Worm (Caenorhabditis elegans) whole organism, early embryonic: ENCODE measurements around the gene acs-11.

ENCODE experiments used
- B0310.2 ChIP-seq: sonication (generic microtip); optimal IDR thresholded peaks from 2 replicates; lab custom pipeline; 2016; ENCODE audit warnings: mild to moderate bottlenecking, missing genetic modification characterization, missing compliant biosample characterization
- F13C5.2 ChIP-seq: sonication (generic microtip); optimal IDR thresholded peaks from 2 replicates; lab custom pipeline; 2017; ENCODE audit warnings: mild to moderate bottlenecking, missing genetic modification characterization, inconsistent platforms, missing compliant biosample characterization
- aly-1 ChIP-seq: sonication (generic microtip); optimal IDR thresholded peaks from 2 replicates; lab custom pipeline; 2016; ENCODE audit warnings: missing genetic modification characterization, missing compliant biosample characterization
- ama-1 ChIP-seq: fragments of 150-350 bp; optimal IDR thresholded peaks from 2 replicates; lab custom pipeline; 2014
- ceh-13 ChIP-seq: fragments of 200-800 bp; sonication (Bioruptor generic); optimal IDR thresholded peaks from 2 replicates; lab custom pipeline; 2018; ENCODE audit warnings: mild to moderate bottlenecking, missing genetic modification characterization, missing compliant biosample characterization
- ceh-36 ChIP-seq: sonication (generic microtip); optimal IDR thresholded peaks from 2 replicates; lab custom pipeline; 2016; ENCODE audit warnings: missing genetic modification characterization, inconsistent platforms, missing compliant biosample characterization
- ets-7 ChIP-seq: sonication (generic microtip); optimal IDR thresholded peaks from 2 replicates; lab custom pipeline; 2016; ENCODE audit warnings: missing genotype, missing genetic modification characterization, missing compliant biosample characterization
- flt-1 ChIP-seq: fragments of 200-800 bp; sonication (Bioruptor generic); IDR thresholded peaks from 2 replicates; pipeline ENCODE4 v1.3.6; 2022; ENCODE audit warnings: missing genetic modification characterization, missing compliant biosample characterization
- hmbx-1 ChIP-seq: sonication (generic microtip); optimal IDR thresholded peaks from 2 replicates; lab custom pipeline; 2016; ENCODE audit warnings: mild to moderate bottlenecking, missing genetic modification characterization, missing compliant biosample characterization
- hmg-4 ChIP-seq: fragments of 200-800 bp; sonication (Bioruptor generic); optimal IDR thresholded peaks from 2 replicates; lab custom pipeline; 2018; ENCODE audit warnings: mild to moderate bottlenecking, missing genetic modification characterization, missing compliant biosample characterization
- hnd-1 ChIP-seq: sonication (generic microtip); optimal IDR thresholded peaks from 2 replicates; lab custom pipeline; 2016; ENCODE audit warnings: missing genetic modification characterization, missing compliant biosample characterization
- pes-1 ChIP-seq: fragments of 200-800 bp; sonication (Bioruptor generic); IDR thresholded peaks from 2 replicates; pipeline ENCODE4 v1.3.6; 2022; ENCODE audit warnings: missing genetic modification reagents, missing genetic modification characterization, missing compliant biosample characterization
- scrt-1 ChIP-seq: fragments of 200-800 bp; sonication (Bioruptor generic); IDR thresholded peaks from 2 replicates; pipeline ENCODE4 v1.3.6; 2022; ENCODE audit warnings: missing genetic modification characterization, missing compliant biosample characterization
- sea-1 ChIP-seq: fragments of 200-800 bp; sonication (Bioruptor generic); conservative IDR thresholded peaks from 2 replicates; pipeline ENCODE4 v1.3.6; 2022; ENCODE audit warnings: missing genetic modification characterization, missing compliant biosample characterization
- tbx-11 ChIP-seq: fragments of 200-800 bp; sonication (Bioruptor generic); IDR thresholded peaks from 2 replicates; pipeline ENCODE4 v1.3.6; 2022; ENCODE audit warnings: missing genetic modification characterization, missing compliant biosample characterization
- tbx-37 ChIP-seq: fragments of 200-800 bp; sonication (Bioruptor generic); conservative IDR thresholded peaks from 2 replicates; pipeline ENCODE4 v1.3.6; 2022; ENCODE audit warnings: missing genetic modification reagents, missing genetic modification characterization, missing compliant biosample characterization
- tra-4 ChIP-seq: sonication (generic microtip); optimal IDR thresholded peaks from 2 replicates; lab custom pipeline; 2017; ENCODE audit warnings: missing genetic modification characterization, missing compliant biosample characterization

Gene acs-11

DNA sequence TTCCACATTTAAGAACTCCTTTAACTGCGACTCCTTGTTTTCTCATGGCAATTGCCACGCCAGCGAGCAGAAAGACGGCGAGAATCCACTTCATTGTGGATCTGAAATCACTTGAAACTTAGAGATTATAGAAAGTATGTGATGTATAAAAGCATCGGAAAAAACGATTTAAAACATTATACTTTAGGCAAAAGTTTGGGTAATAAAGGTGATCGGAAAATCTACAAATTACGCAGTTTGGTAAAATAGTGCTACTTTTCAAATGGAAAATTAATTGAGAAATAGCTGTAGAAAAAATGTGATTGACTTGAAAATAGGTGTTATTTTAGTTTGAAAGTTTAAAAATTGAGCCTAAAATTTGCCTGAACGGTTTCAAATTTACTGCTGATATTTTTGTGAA is 14.2 kb upstream of the acs-11 start, which contains the start of gene ttr-41:
Gene ttr-41, minus strand, starts transcription at position 101 of the 400 bp plus-strand sequence.
- TF ChIP-seq hmbx-1 (tag; lab: Kevin White, UChicago) (no peak), tbx-37 (GFP tag; lab: Robert Waterston, UW) (no peak)

DNA sequence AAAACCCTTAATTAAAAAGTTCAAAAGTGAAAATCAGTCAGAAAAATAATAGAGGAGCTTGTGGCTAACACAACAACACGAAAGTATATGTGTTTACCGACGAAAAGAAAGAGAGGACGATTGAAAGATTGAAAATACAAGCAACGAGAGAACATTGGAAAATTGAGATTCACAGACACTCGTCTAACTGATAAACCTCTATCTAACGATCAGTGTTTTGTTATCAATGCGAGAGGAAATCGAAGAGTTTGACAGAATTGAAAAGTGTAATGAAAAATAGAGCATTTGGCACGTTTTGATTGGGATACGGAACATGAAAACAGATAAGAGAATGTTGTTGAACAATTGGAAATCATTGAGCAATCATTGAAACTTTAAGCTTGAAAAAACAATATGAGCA is 13.2 kb upstream of the acs-11 start:
- TF ChIP-seq tbx-37 (GFP tag; lab: Robert Waterston, UW) (no peak), F13C5.2 (tag; lab: Kevin White, UChicago) (no peak), pes-1 (GFP tag; lab: Robert Waterston, UW) (no peak), B0310.2 (no peak), hmbx-1 (tag; lab: Kevin White, UChicago) (no peak), flt-1 (GFP tag; lab: Robert Waterston, UW) (no peak), ama-1 (lab: Kevin White, UChicago) (no peak), aly-1 (tag; lab: Kevin White, UChicago) (no peak), ceh-36 (no peak), sea-1 (GFP tag; lab: Robert Waterston, UW) (no peak), hnd-1 (tag; lab: Kevin White, UChicago) (no peak), tra-4 (no peak), scrt-1 (GFP tag; lab: Robert Waterston, UW) (no peak), ets-7 (tag; lab: Kevin White, UChicago) (no peak), ceh-13 (no peak), tbx-11 (GFP tag; lab: Robert Waterston, UW) (no peak), hmg-4 (no peak)

DNA sequence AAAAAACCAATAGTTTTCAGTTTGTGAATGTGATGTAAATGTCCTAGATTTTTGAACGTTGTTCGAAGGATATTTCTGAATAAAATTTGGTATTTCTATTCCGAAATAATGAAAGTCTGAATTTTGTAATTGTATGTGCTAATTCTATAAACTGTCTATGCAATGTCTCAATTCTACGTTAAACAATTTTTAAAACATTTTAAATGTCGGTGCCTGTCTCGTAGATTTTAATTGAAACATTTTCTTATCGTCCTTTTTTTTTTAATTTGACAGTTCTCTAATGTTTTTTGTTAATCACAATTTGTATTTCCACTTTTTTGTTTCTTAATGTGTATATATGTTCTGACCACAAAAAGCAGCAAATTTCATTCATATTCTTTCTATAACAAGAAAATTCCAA is 12.2 kb upstream of the acs-11 start, which contains the start of gene F41C3.7:
Gene F41C3.7, plus strand, starts transcription at position 301 of the 400 bp plus-strand sequence.
- TF ChIP-seq ceh-36 (no peak), hmg-4 (no peak), hnd-1 (tag; lab: Kevin White, UChicago) (no peak), ceh-13 (no peak), ama-1 (lab: Kevin White, UChicago) (no peak), scrt-1 (GFP tag; lab: Robert Waterston, UW) (no peak), pes-1 (GFP tag; lab: Robert Waterston, UW) (no peak), ets-7 (tag; lab: Kevin White, UChicago) (no peak), tra-4 (no peak), B0310.2 (no peak), aly-1 (tag; lab: Kevin White, UChicago) (no peak), F13C5.2 (tag; lab: Kevin White, UChicago) (no peak), tbx-37 (GFP tag; lab: Robert Waterston, UW) (no peak), flt-1 (GFP tag; lab: Robert Waterston, UW) (no peak), tbx-11 (GFP tag; lab: Robert Waterston, UW) (no peak), hmbx-1 (tag; lab: Kevin White, UChicago) (no peak), sea-1 (GFP tag; lab: Robert Waterston, UW) (no peak)

DNA sequence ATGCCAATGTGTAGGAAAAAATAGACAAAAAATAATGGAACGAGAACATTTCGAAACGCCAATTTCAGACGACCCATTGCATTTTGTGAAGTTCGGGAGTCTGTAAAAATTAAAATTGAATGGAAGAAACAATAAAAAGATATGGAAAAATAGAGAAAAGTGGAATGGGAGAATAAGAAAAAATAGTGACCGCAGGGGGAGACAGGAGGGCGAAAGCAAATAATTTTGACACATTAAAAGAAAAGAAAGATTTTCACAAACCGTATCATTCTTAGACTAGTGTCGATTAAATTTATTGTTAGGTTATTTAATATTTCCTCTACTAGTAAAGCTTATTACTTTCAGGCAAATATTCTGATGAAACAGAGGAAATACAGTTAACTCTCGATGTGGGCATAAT is 8.1 kb upstream of the acs-11 start, which contains the start of gene F41C3.11:
Gene F41C3.11, minus strand, starts transcription at position 101 of the 400 bp plus-strand sequence.
- no peak for TF ChIP-seq flt-1 (GFP tag; lab: Robert Waterston, UW)
- no peak for TF ChIP-seq hmg-4
- no peak for TF ChIP-seq tra-4
- TF ChIP-seq hmbx-1 (tag; lab: Kevin White, UChicago): no peak
- no peak for TF ChIP-seq sea-1 (GFP tag; lab: Robert Waterston, UW)
- TF ChIP-seq ama-1 (lab: Kevin White, UChicago): no peak
- TF ChIP-seq tbx-11 (GFP tag; lab: Robert Waterston, UW): no peak
- no peak for TF ChIP-seq tbx-37 (GFP tag; lab: Robert Waterston, UW)
- no peak for TF ChIP-seq ceh-13
- no peak for TF ChIP-seq B0310.2
- no peak for TF ChIP-seq F13C5.2 (tag; lab: Kevin White, UChicago)
- no peak for TF ChIP-seq ets-7 (tag; lab: Kevin White, UChicago)

DNA sequence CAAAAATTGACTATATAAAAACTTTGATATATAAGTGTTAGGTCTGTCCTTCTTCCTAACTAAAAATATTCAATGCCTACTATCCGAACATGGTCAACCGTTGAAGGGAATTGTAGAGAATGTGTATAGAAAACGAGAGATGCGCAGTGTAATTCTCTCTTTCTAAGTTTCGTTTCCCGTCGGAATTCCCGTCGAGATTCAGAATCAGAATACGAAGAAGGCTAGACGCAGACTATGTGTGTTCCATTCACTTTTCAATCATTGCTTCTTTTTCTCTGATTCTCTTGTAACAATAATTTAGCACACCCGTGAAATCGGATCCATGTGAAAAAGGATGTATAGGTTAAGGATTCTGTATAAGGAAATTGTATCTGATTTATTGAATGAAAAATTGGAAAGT is 7.5 kb upstream of the acs-11 start:
- TF ChIP-seq pes-1 (GFP tag; lab: Robert Waterston, UW) (no peak), tbx-11 (GFP tag; lab: Robert Waterston, UW) (no peak), B0310.2 (no peak), aly-1 (tag; lab: Kevin White, UChicago) (no peak), tbx-37 (GFP tag; lab: Robert Waterston, UW) (no peak), ama-1 (lab: Kevin White, UChicago) (no peak), scrt-1 (GFP tag; lab: Robert Waterston, UW) (no peak), hmg-4 (no peak), ceh-36 (no peak), flt-1 (GFP tag; lab: Robert Waterston, UW) (no peak)

DNA sequence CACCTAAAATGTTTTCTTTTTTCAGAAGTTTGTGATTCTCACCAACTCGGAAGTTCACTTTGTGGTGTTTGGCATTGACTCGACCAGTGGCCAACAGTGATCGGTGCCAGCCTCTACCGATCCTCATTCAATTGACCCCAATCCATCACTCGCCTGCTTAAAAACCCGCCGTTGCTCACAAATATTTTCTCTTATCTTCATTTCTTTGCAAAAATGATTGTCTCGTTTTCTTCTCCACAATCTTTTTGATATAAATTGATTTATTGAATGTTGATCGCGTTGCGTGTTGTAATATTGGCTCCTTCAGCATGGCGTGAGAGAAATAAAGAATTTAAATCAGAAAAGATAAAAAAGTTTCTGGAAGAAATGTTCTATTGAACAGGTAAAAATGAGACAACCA is 5.4 kb upstream of the acs-11 start:
- TF ChIP-seq tbx-11 (GFP tag; lab: Robert Waterston, UW) (no peak), hmbx-1 (tag; lab: Kevin White, UChicago) (no peak), aly-1 (tag; lab: Kevin White, UChicago) (no peak), ama-1 (lab: Kevin White, UChicago) (no peak), tbx-37 (GFP tag; lab: Robert Waterston, UW) (no peak), ceh-13 (no peak)

DNA sequence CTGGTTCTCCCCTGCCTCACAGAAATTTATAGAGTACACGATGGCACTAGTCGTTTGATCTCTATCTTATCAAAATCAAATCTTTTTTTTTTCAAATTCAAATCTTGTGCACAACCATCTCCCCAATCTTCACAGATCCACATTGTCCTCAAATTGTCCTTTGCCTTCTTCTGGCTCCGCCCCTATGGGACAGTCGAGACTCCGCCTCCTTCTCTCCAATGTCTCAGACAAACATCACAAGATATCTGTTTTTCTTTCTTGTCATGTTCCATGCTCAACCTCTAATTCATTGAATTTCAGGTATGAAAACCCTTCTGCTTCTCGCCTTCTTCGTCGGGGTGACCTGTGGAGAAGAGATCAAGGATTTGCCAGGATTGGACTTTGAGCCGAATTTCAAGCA is 4.6 kb upstream of the acs-11 start, which contains the start of gene ctsa-1.1:
Gene ctsa-1.1, plus strand, starts transcription at position 301 of the 400 bp plus-strand sequence.
- no peak for TF ChIP-seq tbx-37 (GFP tag; lab: Robert Waterston, UW)
- TF ChIP-seq flt-1 (GFP tag; lab: Robert Waterston, UW): no peak
- no peak for TF ChIP-seq sea-1 (GFP tag; lab: Robert Waterston, UW)
- TF ChIP-seq F13C5.2 (tag; lab: Kevin White, UChicago): no peak
- TF ChIP-seq aly-1 (tag; lab: Kevin White, UChicago): no peak
- no peak for TF ChIP-seq tbx-11 (GFP tag; lab: Robert Waterston, UW)
- no peak for TF ChIP-seq hnd-1 (tag; lab: Kevin White, UChicago)
